Worm (Caenorhabditis elegans) whole organism, early embryonic: Measurements from ENCODE around the gene str-48.

Source experiments
- ama-1 ChIP-seq: fragments of 150-350 bp; optimal IDR thresholded peaks from 2 replicates; lab custom pipeline; 2014
- ets-7 ChIP-seq: sonication (generic microtip); optimal IDR thresholded peaks from 2 replicates; lab custom pipeline; 2016; ENCODE audit warnings: missing genotype, missing genetic modification characterization, missing compliant biosample characterization
- hnd-1 ChIP-seq: sonication (generic microtip); optimal IDR thresholded peaks from 2 replicates; lab custom pipeline; 2016; ENCODE audit warnings: missing genetic modification characterization, missing compliant biosample characterization
- tbx-37 ChIP-seq: fragments of 200-800 bp; sonication (Bioruptor generic); conservative IDR thresholded peaks from 2 replicates; pipeline ENCODE4 v1.3.6; 2022; ENCODE audit warnings: missing genetic modification reagents, missing genetic modification characterization, missing compliant biosample characterization

DNA sequence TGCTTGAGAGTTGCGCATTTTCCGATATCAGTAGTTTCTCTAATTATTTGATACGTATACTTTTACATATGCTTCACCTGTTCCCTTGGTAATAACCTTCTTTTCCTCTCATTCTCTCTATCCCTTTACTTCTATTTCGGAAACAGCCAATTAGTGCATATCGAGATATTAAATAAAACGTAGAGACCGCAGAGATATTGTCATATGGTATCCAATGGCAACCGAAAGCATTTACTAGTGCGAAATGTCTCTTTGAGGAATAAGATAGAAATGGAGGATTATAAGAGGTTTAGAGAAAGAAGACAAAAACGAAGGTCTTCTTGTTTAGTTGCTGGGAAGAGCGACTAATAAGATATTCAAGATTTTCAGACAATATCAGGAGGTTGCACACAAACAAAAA lies 34.6 kb downstream of the str-48 start, which contains the start of gene maph-9:
- no peak for TF ChIP-seq ama-1 (lab: Kevin White, UChicago)
- TF ChIP-seq tbx-37 (GFP tag; lab: Robert Waterston, UW): no peak
- no peak for TF ChIP-seq ets-7 (tag; lab: Kevin White, UChicago)
- no peak for TF ChIP-seq hnd-1 (tag; lab: Kevin White, UChicago)
